Worm (Caenorhabditis elegans): ENCODE results near the gene srh-281.

srh-281 gene

ce11 chrV:16190485-16190884 is at the start of gene srh-281:
srh-281 (plus strand) TSS chrV:16190785.
- TF ChIP-seq drap-1 (GFP tag; optimal IDR thresholded peaks at IDR 0.05) = no peak
- TF ChIP-seq ceh-39 (tag; optimal IDR thresholded peaks at IDR 0.05) = no peak
- TF ChIP-seq unc-120 (tag; optimal IDR thresholded peaks at IDR 0.05; ENCODE audit: poor library complexity, severe bottlenecking) = no peak
- TF ChIP-seq lin-13 (tag; optimal IDR thresholded peaks at IDR 0.05) = no peak
- TF ChIP-seq nhr-237 (tag; optimal IDR thresholded peaks at IDR 0.05) = no peak
- TF ChIP-seq sem-2 (GFP tag; optimal IDR thresholded peaks at IDR 0.05) = no peak
- TF ChIP-seq ham-2 (GFP tag; optimal IDR thresholded peaks at IDR 0.05) = no peak
- TF ChIP-seq lin-32 (GFP tag; optimal IDR thresholded peaks at IDR 0.05) = no peak
- no peak for TF ChIP-seq zip-8 (tag; optimal IDR thresholded peaks at IDR 0.05)
- TF ChIP-seq flh-1 (GFP tag; optimal IDR thresholded peaks at IDR 0.05) = no peak

- TF ChIP-seq zip-8 (tag; optimal IDR thresholded peaks at IDR 0.05) (no peak), ceh-39 (tag; optimal IDR thresholded peaks at IDR 0.05) (no peak), elt-3 (tag; optimal IDR thresholded peaks at IDR 0.05) (no peak), ztf-11 (tag; optimal IDR thresholded peaks at IDR 0.05) (no peak), ham-2 (GFP tag; optimal IDR thresholded peaks at IDR 0.05) (no peak), pha-4 (tag; optimal IDR thresholded peaks at IDR 0.05) (no peak), lin-13 (tag; optimal IDR thresholded peaks at IDR 0.05) (no peak), drap-1 (GFP tag; optimal IDR thresholded peaks at IDR 0.05) (no peak), lin-32 (GFP tag; optimal IDR thresholded peaks at IDR 0.05) (no peak), sptf-1 (tag; optimal IDR thresholded peaks at IDR 0.05) (no peak), mab-5 (tag; optimal IDR thresholded peaks at IDR 0.05) (no peak), ceh-43 (GFP tag; optimal IDR thresholded peaks at IDR 0.05) (no peak), M03D4.4 (tag; optimal IDR thresholded peaks at IDR 0.05) (no peak), unc-62 (GFP tag; optimal IDR thresholded peaks at IDR 0.05) (no peak), unc-39 (tag; optimal IDR thresholded peaks at IDR 0.05) (no peak)
Measured at ce11 chrV:16141071-16141470, 49.5 kb upstream of the srh-281 start, which contains the start of gene clc-32. clc-32 (minus strand) TSS chrV:16141171.

- TF ChIP-seq unc-120 (tag; optimal IDR thresholded peaks at IDR 0.05; ENCODE audit: poor library complexity, severe bottlenecking) = no peak
- TF ChIP-seq nhr-12 (tag; optimal IDR thresholded peaks at IDR 0.05) = no peak
- TF ChIP-seq blmp-1 (tag; optimal IDR thresholded peaks at IDR 0.05) = no peak
- TF ChIP-seq sem-2 (GFP tag; optimal IDR thresholded peaks at IDR 0.05) = no peak
- no peak for TF ChIP-seq lin-32 (GFP tag; optimal IDR thresholded peaks at IDR 0.05)
Measured at ce11 chrV:16142371-16142770, 48.2 kb upstream of the srh-281 start, which contains the start of gene fbxa-18. fbxa-18 (plus strand) TSS chrV:16142671.

ce11 chrV:16143066-16143581 is 47.5 kb upstream of the srh-281 start, which contains the start of gene fbxa-88:
fbxa-88 (minus strand) TSS chrV:16143116.
- TF ChIP-seq lin-32 (GFP tag; optimal IDR thresholded peaks at IDR 0.05) = no peak
- TF ChIP-seq mls-2 (tag; optimal IDR thresholded peaks at IDR 0.05) = no peak
- TF ChIP-seq unc-39 (tag; optimal IDR thresholded peaks at IDR 0.05) = no peak

- no peak for TF ChIP-seq nhr-12 (tag; optimal IDR thresholded peaks at IDR 0.05)
- TF ChIP-seq cnd-1 (tag; optimal IDR thresholded peaks at IDR 0.05) = no peak
- no peak for TF ChIP-seq pha-4 (tag; optimal IDR thresholded peaks at IDR 0.05)
- no peak for TF ChIP-seq ces-1 (GFP tag; optimal IDR thresholded peaks at IDR 0.05)
- no peak for TF ChIP-seq sem-2 (GFP tag; optimal IDR thresholded peaks at IDR 0.05)
- TF ChIP-seq nhr-2 (tag; optimal IDR thresholded peaks at IDR 0.05) = no peak
- TF ChIP-seq tbx-8 (GFP tag; optimal IDR thresholded peaks at IDR 0.05) = no peak
- TF ChIP-seq ham-2 (GFP tag; optimal IDR thresholded peaks at IDR 0.05) = no peak
- TF ChIP-seq snpc-4 (tag; optimal IDR thresholded peaks at IDR 0.05) = no peak
- no peak for TF ChIP-seq blmp-1 (tag; optimal IDR thresholded peaks at IDR 0.05)
- no peak for TF ChIP-seq M03D4.4 (tag; optimal IDR thresholded peaks at IDR 0.05)
- no peak for TF ChIP-seq mep-1 (tag; optimal IDR thresholded peaks at IDR 0.05)
- TF ChIP-seq unc-120 (tag; optimal IDR thresholded peaks at IDR 0.05; ENCODE audit: poor library complexity, severe bottlenecking) = no peak
- TF ChIP-seq bed-3 (GFP tag; optimal IDR thresholded peaks at IDR 0.05) = no peak
Measured at ce11 chrV:16145009-16145408, 45.6 kb upstream of the srh-281 start.

ce11 chrV:16148805-16149204 is 41.8 kb upstream of the srh-281 start, which contains the start of gene F10A3.4:
F10A3.4 (plus strand) TSS chrV:16149105.
- TF ChIP-seq ham-2 (GFP tag; optimal IDR thresholded peaks at IDR 0.05) = no peak
- no peak for TF ChIP-seq nhr-12 (tag; optimal IDR thresholded peaks at IDR 0.05)
- TF ChIP-seq mep-1 (tag; optimal IDR thresholded peaks at IDR 0.05) = no peak
- TF ChIP-seq tbx-8 (GFP tag; optimal IDR thresholded peaks at IDR 0.05) = no peak
- no peak for TF ChIP-seq unc-120 (tag; optimal IDR thresholded peaks at IDR 0.05; ENCODE audit: poor library complexity, severe bottlenecking)
- no peak for TF ChIP-seq M03D4.4 (tag; optimal IDR thresholded peaks at IDR 0.05)
- no peak for TF ChIP-seq snpc-4 (tag; optimal IDR thresholded peaks at IDR 0.05)
- no peak for TF ChIP-seq ceh-43 (GFP tag; optimal IDR thresholded peaks at IDR 0.05)
- TF ChIP-seq unc-62 (GFP tag; optimal IDR thresholded peaks at IDR 0.05) = no peak
- no peak for TF ChIP-seq unc-39 (tag; optimal IDR thresholded peaks at IDR 0.05)
- no peak for TF ChIP-seq mls-2 (tag; optimal IDR thresholded peaks at IDR 0.05)
- TF ChIP-seq ceh-39 (tag; optimal IDR thresholded peaks at IDR 0.05) = no peak
- no peak for TF ChIP-seq pha-4 (tag; optimal IDR thresholded peaks at IDR 0.05)
- TF ChIP-seq elt-3 (tag; optimal IDR thresholded peaks at IDR 0.05) = no peak
- no peak for TF ChIP-seq lsy-2 (tag; optimal IDR thresholded peaks at IDR 0.05)
- no peak for TF ChIP-seq nhr-2 (tag; optimal IDR thresholded peaks at IDR 0.05)
- no peak for TF ChIP-seq lin-13 (tag; optimal IDR thresholded peaks at IDR 0.05)
